Fruit fly (Drosophila melanogaster) whole organism, embryonic: Measurements from ENCODE around the gene CG31431.
A peak's percentile ranks its signal among the peaks of the same experiment; 100 is the strongest.

ENCODE experiments used
- Bgb ChIP-seq: fragments of 200-800 bp; sonication (Bioruptor generic); IDR thresholded peaks from 2 replicates; pipeline ENCODE4 v1.3.6; 2022; ENCODE audit warnings: missing biosample characterization, missing genetic modification characterization; ENCODE audit not compliant: partially characterized antibody
- CG10431 ChIP-seq: fragments of 200-800 bp; sonication (Bioruptor generic); optimal IDR thresholded peaks from 3 replicates; lab custom pipeline; 2018; ENCODE audit warnings: missing biosample characterization, mild to moderate bottlenecking, missing genetic modification characterization
- CG10543 ChIP-seq: fragments of 200-800 bp; sonication (Bioruptor generic); optimal IDR thresholded peaks from 3 replicates; lab custom pipeline; 2017; ENCODE audit warnings: missing biosample characterization, mild to moderate bottlenecking, missing genetic modification characterization, moderate library complexity
- CG11695 ChIP-seq: fragments of 200-800 bp; sonication (Bioruptor generic); IDR thresholded peaks from 3 replicates; pipeline ENCODE4 v1.3.6; 2022; ENCODE audit warnings: missing biosample characterization, missing genetic modification characterization
- CG13287 ChIP-seq: fragments of 200-800 bp; sonication (Bioruptor generic); IDR thresholded peaks from 2 replicates; pipeline ENCODE4 v1.3.6; 2022; ENCODE audit warnings: missing biosample characterization, missing genetic modification characterization; ENCODE audit not compliant: partially characterized antibody
- CG13894 ChIP-seq: fragments of 200-800 bp; sonication (Bioruptor generic); optimal IDR thresholded peaks from 3 replicates; lab custom pipeline; 2018; ENCODE audit warnings: missing biosample characterization, mild to moderate bottlenecking, missing genetic modification characterization, moderate library complexity
- CG15601 ChIP-seq: fragments of 200-800 bp; sonication (Bioruptor generic); optimal IDR thresholded peaks from 3 replicates; lab custom pipeline; 2019; ENCODE audit warnings: missing biosample characterization, mild to moderate bottlenecking, missing genetic modification characterization, moderate library complexity
- CG16779 ChIP-seq: fragments of 200-800 bp; sonication (Bioruptor generic); IDR thresholded peaks from 2 replicates; pipeline ENCODE4 v1.3.6; 2022; ENCODE audit warnings: missing biosample characterization, missing genetic modification characterization
- CG17802 ChIP-seq: fragments of 200-800 bp; sonication (Bioruptor generic); optimal IDR thresholded peaks from 2 replicates; lab custom pipeline; 2018; ENCODE audit warnings: missing biosample characterization, mild to moderate bottlenecking, missing genetic modification characterization, moderate library complexity
- CG2199 ChIP-seq: fragments of 200-800 bp; sonication (Bioruptor generic); IDR thresholded peaks from 3 replicates; pipeline ENCODE4 v1.3.6; 2022; ENCODE audit warnings: missing biosample characterization, missing genetic modification characterization
- CG2202 ChIP-seq: fragments of 200-800 bp; sonication (Bioruptor generic); optimal IDR thresholded peaks from 2 replicates; lab custom pipeline; 2018; ENCODE audit warnings: missing biosample characterization, mild to moderate bottlenecking, missing genetic modification characterization
- CG3163 ChIP-seq: fragments of 200-800 bp; sonication (Bioruptor generic); optimal IDR thresholded peaks from 3 replicates; lab custom pipeline; 2016; ENCODE audit warnings: missing biosample characterization, missing genetic modification characterization
- CG32772 ChIP-seq: fragments of 200-800 bp; sonication (Bioruptor generic); IDR thresholded peaks from 2 replicates; pipeline ENCODE4 v1.3.6; 2022; ENCODE audit warnings: missing biosample characterization, missing genetic modification characterization
- CG34376 ChIP-seq: fragments of 200-800 bp; sonication (Bioruptor generic); optimal IDR thresholded peaks from 2 replicates; lab custom pipeline; 2018; ENCODE audit warnings: missing biosample characterization, mild to moderate bottlenecking, missing genetic modification characterization
- CG4360 ChIP-seq: fragments of 200-800 bp; sonication (Bioruptor generic); IDR thresholded peaks from 2 replicates; pipeline ENCODE4 v1.3.6; 2022; ENCODE audit warnings: missing biosample characterization, missing genetic modification characterization
- CG4854 ChIP-seq: fragments of 200-800 bp; sonication (Bioruptor generic); optimal IDR thresholded peaks from 2 replicates; lab custom pipeline; 2016; ENCODE audit warnings: missing biosample characterization, missing genetic modification characterization, inconsistent platforms
- CG6813 ChIP-seq: fragments of 200-800 bp; sonication (Bioruptor generic); optimal IDR thresholded peaks from 2 replicates; lab custom pipeline; 2017; ENCODE audit warnings: missing biosample characterization, missing genetic modification characterization, mild to moderate bottlenecking, moderate library complexity, missing genetic modification reagents
- CG7745 ChIP-seq: fragments of 200-800 bp; sonication (Bioruptor generic); optimal IDR thresholded peaks from 2 replicates; lab custom pipeline; 2018; ENCODE audit warnings: missing biosample characterization, mild to moderate bottlenecking, missing genetic modification characterization, moderate library complexity
- CG8944 ChIP-seq: fragments of 200-800 bp; sonication (Bioruptor generic); optimal IDR thresholded peaks from 3 replicates; lab custom pipeline; 2016; ENCODE audit warnings: missing biosample characterization, missing genetic modification characterization
- CG9932 ChIP-seq: fragments of 200-800 bp; sonication (Bioruptor generic); IDR thresholded peaks from 2 replicates; pipeline ENCODE4 v1.3.6; 2022; ENCODE audit warnings: missing biosample characterization, missing genetic modification characterization
- Chrac-16 ChIP-seq: fragments of 200-800 bp; sonication (Bioruptor generic); optimal IDR thresholded peaks from 3 replicates; lab custom pipeline; 2016; ENCODE audit warnings: missing biosample characterization, missing genetic modification characterization
- D19B ChIP-seq: fragments of 200-800 bp; sonication (Bioruptor generic); optimal IDR thresholded peaks from 2 replicates; lab custom pipeline; 2017; ENCODE audit warnings: missing biosample characterization, mild to moderate bottlenecking, missing genetic modification characterization
- E2f1 ChIP-seq: fragments of 200-800 bp; sonication (Bioruptor generic); IDR thresholded peaks from 2 replicates; pipeline ENCODE4 v1.3.6; 2022; ENCODE audit warnings: missing biosample characterization, missing genetic modification characterization
- Gsc ChIP-seq: fragments of 200-800 bp; sonication (Bioruptor generic); IDR thresholded peaks from 2 replicates; pipeline ENCODE4 v1.3.6; 2022; ENCODE audit warnings: missing biosample characterization, missing genetic modification characterization
- Hey ChIP-seq: fragments of 200-800 bp; sonication (Bioruptor generic); optimal IDR thresholded peaks from 3 replicates; lab custom pipeline; 2018; ENCODE audit warnings: missing biosample characterization, mild to moderate bottlenecking, missing genetic modification characterization
- HmgZ ChIP-seq: fragments of 200-800 bp; sonication (Bioruptor generic); optimal IDR thresholded peaks from 2 replicates; lab custom pipeline; 2018; ENCODE audit warnings: missing biosample characterization, mild to moderate bottlenecking, missing genetic modification characterization
- Lpt ChIP-seq: fragments of >200 bp; optimal IDR thresholded peaks from 2 replicates; lab custom pipeline; 2018; ENCODE audit warnings: missing biosample characterization, missing genetic modification characterization
- MTF-1 ChIP-seq: fragments of 200-800 bp; sonication (Bioruptor generic); optimal IDR thresholded peaks from 2 replicates; lab custom pipeline; 2018; ENCODE audit warnings: missing biosample characterization, mild to moderate bottlenecking, missing genetic modification characterization, borderline replicate concordance
- Med ChIP-seq: fragments of 200-800 bp; sonication (Bioruptor generic); peaks from one replicate; lab custom pipeline; 2016; ENCODE audit warnings: missing biosample characterization, missing genetic modification characterization, mild to moderate bottlenecking, inconsistent platforms, moderate library complexity
- Pdp1 ChIP-seq, 2 experiments: fragments of 200-800 bp; sonication (Bioruptor generic); optimal IDR thresholded peaks; 3 replicates each; lab custom pipeline; 2016; ENCODE audit warnings: missing biosample characterization in 2 of 2, missing genetic modification characterization in 2 of 2, mild to moderate bottlenecking in 1 of 2, moderate library complexity in 1 of 2
- Scr ChIP-seq: fragments of 200-800 bp; sonication (Bioruptor generic); IDR thresholded peaks from 2 replicates; pipeline ENCODE4 v1.3.6; 2022; ENCODE audit warnings: missing biosample characterization, missing genetic modification characterization; ENCODE audit not compliant: partially characterized antibody
- Sox100B ChIP-seq: fragments of 200-800 bp; sonication (Bioruptor generic); optimal IDR thresholded peaks from 3 replicates; lab custom pipeline; 2018; ENCODE audit warnings: missing biosample characterization, mild to moderate bottlenecking, missing genetic modification characterization
- Usf ChIP-seq: fragments of 200-800 bp; sonication (Bioruptor generic); optimal IDR thresholded peaks from 2 replicates; lab custom pipeline; 2017; ENCODE audit warnings: missing genotype, missing biosample characterization, missing genetic modification characterization
- Xrp1 ChIP-seq: fragments of 200-800 bp; sonication (Bioruptor generic); IDR thresholded peaks from 2 replicates; pipeline ENCODE4 v1.3.6; 2022; ENCODE audit warnings: missing biosample characterization, missing genetic modification characterization
- abd-A ChIP-seq: fragments of 200-800 bp; sonication (Bioruptor generic); optimal IDR thresholded peaks from 3 replicates; lab custom pipeline; 2019; ENCODE audit warnings: missing biosample characterization, mild to moderate bottlenecking, missing genetic modification characterization, moderate library complexity
- chm ChIP-seq: fragments of 200-800 bp; sonication (Bioruptor generic); IDR thresholded peaks from 2 replicates; pipeline ENCODE4 v1.3.6; 2022; ENCODE audit warnings: missing biosample characterization, missing genetic modification characterization
- eve ChIP-seq, 2 experiments: fragments of >200 bp; optimal IDR thresholded peaks; 2 replicates each; lab custom pipeline; 2017; ENCODE audit warnings: missing biosample characterization in 2 of 2, missing genetic modification characterization in 2 of 2
- exex ChIP-seq: fragments of 200-800 bp; sonication (Bioruptor generic); optimal IDR thresholded peaks from 4 replicates; lab custom pipeline; 2018; ENCODE audit warnings: missing biosample characterization, mild to moderate bottlenecking, missing genetic modification characterization, moderate library complexity
- ftz-f1 ChIP-seq: fragments of 200-800 bp; sonication (Bioruptor generic); optimal IDR thresholded peaks from 2 replicates; lab custom pipeline; 2016; ENCODE audit warnings: missing biosample characterization, missing genetic modification characterization
- hth ChIP-seq: fragments of >200 bp; optimal IDR thresholded peaks from 2 replicates; lab custom pipeline; 2017; ENCODE audit warnings: inconsistent platforms
- odd ChIP-seq: fragments of 200-800 bp; sonication (Bioruptor generic); optimal IDR thresholded peaks from 2 replicates; lab custom pipeline; 2017; ENCODE audit warnings: missing biosample characterization, mild to moderate bottlenecking, missing genetic modification characterization
- phol ChIP-seq: fragments of 200-800 bp; sonication (Bioruptor generic); optimal IDR thresholded peaks from 3 replicates; lab custom pipeline; 2018; ENCODE audit warnings: missing biosample characterization, mild to moderate bottlenecking, missing genetic modification characterization, moderate library complexity
- sens ChIP-seq: fragments of 200-800 bp; sonication (Bioruptor generic); peaks from one replicate; lab custom pipeline; 2016; ENCODE audit warnings: missing biosample characterization, missing genetic modification characterization
- so ChIP-seq: fragments of 200-800 bp; sonication (Bioruptor generic); IDR thresholded peaks from 3 replicates; pipeline ENCODE4 v1.3.6; 2022; ENCODE audit warnings: missing biosample characterization, missing genetic modification characterization
- sug ChIP-seq: fragments of 200-800 bp; optimal IDR thresholded peaks from 2 replicates; lab custom pipeline; 2019; ENCODE audit warnings: missing biosample characterization, mild to moderate bottlenecking, missing genetic modification characterization, moderate library complexity
- tap ChIP-seq: fragments of 200-800 bp; optimal IDR thresholded peaks from 3 replicates; lab custom pipeline; 2019; ENCODE audit warnings: missing biosample characterization, mild to moderate bottlenecking, missing genetic modification characterization, moderate library complexity
- zen2 ChIP-seq: fragments of 200-800 bp; sonication (Bioruptor generic); IDR thresholded peaks from 3 replicates; pipeline ENCODE4 v1.3.6; 2022; ENCODE audit warnings: missing biosample characterization, missing genetic modification characterization; ENCODE audit not compliant: partially characterized antibody

CG31431 gene

DNA sequence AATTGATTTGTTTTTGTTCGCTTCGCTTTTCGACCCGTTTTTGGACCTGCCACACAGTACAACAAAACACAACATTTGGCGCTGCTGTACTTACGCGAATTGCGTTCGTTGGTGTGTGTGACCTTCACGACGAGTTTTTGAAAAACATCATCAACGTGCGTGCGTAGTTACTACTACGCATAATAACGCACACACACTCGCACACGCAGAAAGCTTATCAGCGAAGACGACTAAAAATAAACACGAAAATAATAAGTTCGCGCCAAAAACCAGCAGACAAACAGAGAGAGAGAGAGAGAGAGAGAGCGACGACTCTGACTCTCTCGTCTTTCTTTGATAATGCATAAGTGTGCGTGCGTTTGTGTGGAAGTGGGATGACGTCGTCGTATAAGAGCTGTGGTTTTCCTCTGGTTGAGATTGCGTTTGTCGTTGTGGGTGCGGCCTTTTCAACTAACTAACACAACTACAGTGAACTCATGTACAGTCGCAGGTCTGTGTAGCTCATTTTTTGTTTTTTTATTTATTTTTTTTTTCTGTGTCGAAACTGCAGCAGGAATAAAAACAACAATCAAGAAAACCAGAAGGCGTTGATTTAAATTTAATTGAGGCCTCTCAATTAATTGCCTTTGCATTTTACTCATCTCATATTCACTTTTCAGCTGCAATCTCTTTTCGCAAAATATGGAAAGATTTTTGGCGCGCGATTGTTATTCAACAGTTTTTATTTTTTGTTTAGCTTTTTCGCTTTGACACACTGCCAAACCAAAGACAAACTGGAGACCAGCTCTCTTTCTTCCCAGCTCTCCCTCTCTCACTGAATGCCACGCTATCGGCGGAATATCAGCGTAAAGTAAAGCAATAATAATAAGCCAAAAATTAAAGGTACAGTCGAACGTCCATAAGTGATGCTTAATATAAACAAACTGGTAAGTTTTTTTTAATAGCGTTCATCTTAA is 16.6 kb upstream of the CG31431 start (continued):
- TF ChIP-seq odd (GFP tag; lab: Kevin White, UChicago) (no peak), exex (tag; lab: Kevin White, UChicago) (peak; percentile 54), CG2199 (GFP tag; lab: Robert Waterston, UW) (peak; percentile 79; the same call in 2 of the 3 replicates), CG13287 (GFP tag; lab: Robert Waterston, UW) (peak; percentile 49), CG4360 (0 out of 2 replicates have a peak, but pooled peaks have one; percentile 19), chm (GFP tag; lab: Robert Waterston, UW) (peak; percentile 45), Hey (tag; lab: Kevin White, UChicago) (peak; percentile 53), Pdp1 (GFP tag; optimal IDR thresholded peaks at IDR 0.05; lab: Kevin White, UChicago) (peak in 1 of 2 experiments; percentile 89), Chrac-16 (GFP tag; lab: Kevin White, UChicago) (peak; percentile 1), CG17802 (peak; percentile 30), hth (lab: Kevin White, UChicago) (no peak), Xrp1 (GFP tag; lab: Robert Waterston, UW) (peak; percentile 32; the same call in 1 of the 2 replicates), so (GFP tag; lab: Robert Waterston, UW) (peak; percentile 13; the same call in 1 of the 3 replicates), eve (GFP tag; optimal IDR thresholded peaks at IDR 0.05; lab: Kevin White, UChicago) (peak in 1 of 2 experiments; percentile 70), CG2202 (no peak), CG11695 (GFP tag; lab: Robert Waterston, UW) (0 out of 3 replicates have a peak, but pooled peaks have one; percentile 7), Scr (GFP tag; lab: Robert Waterston, UW) (peak; percentile 36; the same call in 1 of the 2 replicates), D19B (GFP tag; lab: Kevin White, UChicago) (peak; percentile 7), Med (GFP tag; lab: Kevin White, UChicago) (peak; percentile 68), CG8944 (GFP tag; lab: Kevin White, UChicago) (no peak), CG32772 (peak; percentile 61), Sox100B (GFP tag; lab: Kevin White, UChicago) (peak; percentile 5), CG9932 (GFP tag; lab: Robert Waterston, UW) (peak; percentile 22; the same call in 1 of the 2 replicates), MTF-1 (peak; percentile 15), CG4854 (GFP tag; lab: Kevin White, UChicago) (no peak), CG16779 (GFP tag; lab: Robert Waterston, UW) (no peak), CG34376 (GFP tag; lab: Kevin White, UChicago) (peak; percentile 3), ftz-f1 (GFP tag; lab: Kevin White, UChicago) (peak; percentile 96), sug (peak; percentile 44), HmgZ (tag; lab: Kevin White, UChicago) (peak; percentile 30), CG13894 (peak; percentile 76), phol (tag; lab: Kevin White, UChicago) (no peak), Lpt (GFP tag; lab: Kevin White, UChicago) (peak; percentile 67), zen2 (peak; percentile 73; the same call in 1 of the 3 replicates), Gsc (GFP tag; lab: Robert Waterston, UW) (no peak), Usf (GFP tag; lab: Kevin White, UChicago) (no peak), Bgb (GFP tag; lab: Robert Waterston, UW) (peak; percentile 28; the same call in 1 of the 2 replicates), CG15601 (peak; percentile 58), CG10431 (GFP tag; lab: Kevin White, UChicago) (peak; percentile 51), abd-A (tag; lab: Kevin White, UChicago) (peak; percentile 88), CG10543 (peak; percentile 78), CG3163 (GFP tag; lab: Kevin White, UChicago) (peak; percentile 41), tap (tag; lab: Kevin White, UChicago) (no peak), CG7745 (peak; percentile 9), sens (GFP tag; lab: Kevin White, UChicago) (peak; percentile 74), CG6813 (GFP tag; lab: Kevin White, UChicago) (peak; percentile 12), E2f1 (GFP tag; lab: Robert Waterston, UW) (peak; percentile 69; the same call in 1 of the 2 replicates)
